Fruit fly (Drosophila melanogaster) whole organism, prepupa: ENCODE results near the gene bor.

Experiments used
- CG11294 ChIP-seq: fragments of 200-800 bp; sonication (Bioruptor generic); IDR thresholded peaks from 2 replicates; pipeline ENCODE4 v1.3.6; 2022; ENCODE audit warnings: missing biosample characterization, missing genetic modification characterization
- CG3032 ChIP-seq: fragments of 200-800 bp; optimal IDR thresholded peaks from 2 replicates; lab custom pipeline; 2019; ENCODE audit warnings: missing biosample characterization, mild to moderate bottlenecking, missing genetic modification characterization, moderate library complexity
- CG9139 ChIP-seq: fragments of 200-800 bp; sonication (Bioruptor generic); optimal IDR thresholded peaks from 3 replicates; lab custom pipeline; 2017; ENCODE audit warnings: missing biosample characterization, mild to moderate bottlenecking, missing genetic modification characterization
- Eip75B ChIP-seq: fragments of 200-800 bp; sonication (Bioruptor generic); optimal IDR thresholded peaks from 3 replicates; lab custom pipeline; 2016; ENCODE audit warnings: missing biosample characterization, missing genetic modification characterization
- Ets21C ChIP-seq: fragments of 200-800 bp; sonication (Bioruptor generic); optimal IDR thresholded peaks from 3 replicates; lab custom pipeline; 2016; ENCODE audit warnings: missing biosample characterization, missing genetic modification characterization
- Hr38 ChIP-seq: sonication (Bioruptor generic); optimal IDR thresholded peaks from 2 replicates; lab custom pipeline; 2016; ENCODE audit warnings: missing biosample characterization, missing genetic modification characterization
- Smox ChIP-seq: fragments of 200-800 bp; sonication (Bioruptor generic); optimal IDR thresholded peaks from 3 replicates; lab custom pipeline; 2016; ENCODE audit warnings: missing biosample characterization, missing genetic modification characterization
- achi ChIP-seq: fragments of 200-800 bp; sonication (Bioruptor generic); optimal IDR thresholded peaks from 3 replicates; lab custom pipeline; 2016; ENCODE audit warnings: missing biosample characterization, missing genetic modification characterization
- cyc ChIP-seq: fragments of 200-800 bp; sonication (Bioruptor generic); optimal IDR thresholded peaks from 3 replicates; lab custom pipeline; 2016; ENCODE audit warnings: missing biosample characterization, missing genetic modification characterization
- fd59A ChIP-seq: fragments of 200-800 bp; sonication (Bioruptor generic); optimal IDR thresholded peaks from 2 replicates; lab custom pipeline; 2017; ENCODE audit warnings: missing biosample characterization, mild to moderate bottlenecking, missing genetic modification characterization, missing genetic modification reagents
- fd85E ChIP-seq: fragments of 200-800 bp; sonication (Bioruptor generic); optimal IDR thresholded peaks from 3 replicates; lab custom pipeline; 2016; ENCODE audit warnings: missing biosample characterization, missing genetic modification characterization
- lz ChIP-seq: fragments of 200-800 bp; sonication (Bioruptor generic); optimal IDR thresholded peaks from 3 replicates; lab custom pipeline; 2016; ENCODE audit warnings: missing biosample characterization, missing genetic modification characterization
- net ChIP-seq: fragments of 200-800 bp; sonication (Bioruptor generic); optimal IDR thresholded peaks from 3 replicates; lab custom pipeline; 2016; ENCODE audit warnings: missing biosample characterization, missing genetic modification characterization
- pdm3 ChIP-seq: fragments of 200-800 bp; sonication (Bioruptor generic); optimal IDR thresholded peaks from 3 replicates; lab custom pipeline; 2016; ENCODE audit warnings: missing biosample characterization, missing genetic modification characterization

DNA sequence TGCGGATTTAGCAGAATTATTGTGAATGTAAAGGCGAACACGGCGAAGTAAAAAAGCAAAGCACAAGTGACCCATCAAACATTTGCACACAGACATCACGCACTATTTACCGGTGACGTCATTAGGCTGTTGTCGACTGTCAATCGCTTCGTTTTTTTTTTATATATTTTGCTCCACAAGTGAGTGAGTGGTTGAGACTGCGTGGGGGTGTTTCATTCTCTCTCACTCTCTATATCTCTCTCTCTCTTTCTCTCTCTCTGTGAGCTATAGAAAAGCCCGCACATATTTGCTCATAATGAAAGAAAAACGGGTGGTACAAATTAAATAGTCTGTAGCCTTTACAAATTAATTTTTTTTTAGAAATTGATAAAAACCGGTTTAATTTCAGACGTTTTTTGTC is 13.6 kb upstream of the bor start:
- no peak for TF ChIP-seq pdm3 (GFP tag; lab: Kevin White, UChicago)
- no peak for TF ChIP-seq CG3032 (tag; lab: Kevin White, UChicago)
- TF ChIP-seq Smox (GFP tag; lab: Kevin White, UChicago), result no peak
- no peak for TF ChIP-seq Hr38 (GFP tag; lab: Kevin White, UChicago)
- TF ChIP-seq cyc, result no peak
- no peak for TF ChIP-seq lz (GFP tag; lab: Kevin White, UChicago)
- TF ChIP-seq CG9139 (GFP tag; lab: Kevin White, UChicago), result no peak
- no peak for TF ChIP-seq achi (GFP tag; lab: Kevin White, UChicago)
- TF ChIP-seq Ets21C (GFP tag; lab: Kevin White, UChicago), result no peak
- no peak for TF ChIP-seq net (GFP tag; lab: Kevin White, UChicago)
- no peak for TF ChIP-seq fd59A (GFP tag; lab: Kevin White, UChicago)
- TF ChIP-seq fd85E (GFP tag; lab: Kevin White, UChicago), result no peak
- no peak for TF ChIP-seq CG11294 (GFP tag; lab: Robert Waterston, UW)
- TF ChIP-seq Eip75B (GFP tag; lab: Kevin White, UChicago), result no peak
